Worm (Caenorhabditis elegans) whole organism, young adult: ENCODE results near the gene C09F5.3.

Source experiments
- B0035.1 ChIP-seq: sonication (generic microtip); optimal IDR thresholded peaks from 2 replicates; lab custom pipeline; 2016; ENCODE audit warnings: missing genetic modification characterization, mild to moderate bottlenecking, missing compliant biosample characterization, missing genotype, missing genetic modification reagents
- B0336.3 ChIP-seq: fragments of 200-800 bp; sonication (Bioruptor generic); IDR thresholded peaks from 2 replicates; pipeline ENCODE4 v1.3.6; 2022; ENCODE audit warnings: missing genetic modification characterization, missing compliant biosample characterization
- D2030.7 ChIP-seq: fragments of 200-800 bp; sonication (Bioruptor generic); IDR thresholded peaks from 2 replicates; pipeline ENCODE4 v1.3.6; 2022; ENCODE audit warnings: missing genetic modification reagents, missing genetic modification characterization, missing compliant biosample characterization
- F23B12.7 ChIP-seq: sonication (generic microtip); optimal IDR thresholded peaks from 2 replicates; lab custom pipeline; 2017; ENCODE audit warnings: missing genetic modification characterization, mild to moderate bottlenecking, missing compliant biosample characterization, antibody characterized with exemption, moderate library complexity; ENCODE audit not compliant: insufficient read depth
- F55B11.4 ChIP-seq: sonication (generic microtip); optimal IDR thresholded peaks from 2 replicates; lab custom pipeline; 2016; ENCODE audit warnings: missing compliant biosample characterization, missing genetic modification characterization, borderline replicate concordance; ENCODE audit not compliant: insufficient read depth
- K11D2.4 ChIP-seq: fragments of 200-800 bp; sonication (Bioruptor generic); IDR thresholded peaks from 2 replicates; pipeline ENCODE4 v1.3.6; 2022; ENCODE audit warnings: missing genetic modification reagents, missing genetic modification characterization, missing compliant biosample characterization
- T26A5.8 ChIP-seq: sonication (generic microtip); optimal IDR thresholded peaks from 2 replicates; lab custom pipeline; 2016; ENCODE audit warnings: missing genetic modification characterization, missing compliant biosample characterization
- Y53F4B.3 ChIP-seq: fragments of 200-800 bp; sonication (Bioruptor generic); IDR thresholded peaks from 2 replicates; pipeline ENCODE4 v1.3.6; 2022; ENCODE audit warnings: missing genetic modification reagents, missing genetic modification characterization, missing compliant biosample characterization
- Y56A3A.18 ChIP-seq: fragments of 200-800 bp; sonication (Bioruptor generic); IDR thresholded peaks from 2 replicates; pipeline ENCODE4 v1.3.6; 2022; ENCODE audit warnings: missing genetic modification reagents, missing genetic modification characterization, missing compliant biosample characterization
- aptf-2 ChIP-seq: fragments of 200-800 bp; sonication (Bioruptor generic); conservative IDR thresholded peaks from 2 replicates; pipeline ENCODE4 v1.3.6; 2022; ENCODE audit warnings: missing genetic modification reagents, missing genetic modification characterization, missing compliant biosample characterization
- attf-5 ChIP-seq: fragments of 200-800 bp; sonication (Bioruptor generic); optimal IDR thresholded peaks from 2 replicates; lab custom pipeline; 2018; ENCODE audit warnings: mild to moderate bottlenecking, missing genetic modification characterization, missing compliant biosample characterization
- ccch-3 ChIP-seq: fragments of 200-800 bp; sonication (Bioruptor generic); optimal IDR thresholded peaks from 2 replicates; lab custom pipeline; 2018; ENCODE audit warnings: mild to moderate bottlenecking, missing genetic modification characterization, missing compliant biosample characterization
- cebp-1 ChIP-seq, 2 experiments: fragments of 200-800 bp in 1 of 2; sonication (Bioruptor generic) in 1 of 2; sonication (generic microtip) in 1 of 2; IDR thresholded peaks in 1 of 2; optimal IDR thresholded peaks in 1 of 2; 2 replicates each; pipeline versions ENCODE4 v1.3.6 to Lab custom; 2017 to 2022; ENCODE audit warnings: missing compliant biosample characterization in 2 of 2, missing genetic modification characterization in 2 of 2, mild to moderate bottlenecking in 1 of 2, missing genetic modification reagents in 1 of 2, moderate library complexity in 1 of 2
- ceh-91 ChIP-seq: fragments of 200-800 bp; sonication (Bioruptor generic); IDR thresholded peaks from 2 replicates; pipeline ENCODE4 v1.3.6; 2022; ENCODE audit warnings: missing genetic modification reagents, missing genetic modification characterization, missing compliant biosample characterization
- chd-7 ChIP-seq: sonication (generic microtip); optimal IDR thresholded peaks from 2 replicates; lab custom pipeline; 2016; ENCODE audit warnings: mild to moderate bottlenecking, missing genetic modification characterization, moderate library complexity, missing compliant biosample characterization
- dox-1 ChIP-seq: fragments of 200-800 bp; sonication (Bioruptor generic); IDR thresholded peaks from 2 replicates; pipeline ENCODE4 v1.3.6; 2022; ENCODE audit warnings: missing genetic modification reagents, missing genetic modification characterization, missing compliant biosample characterization
- egrh-3 ChIP-seq: fragments of 200-800 bp; sonication (Bioruptor generic); IDR thresholded peaks from 2 replicates; pipeline ENCODE4 v1.3.6; 2022; ENCODE audit warnings: missing genetic modification reagents, missing genetic modification characterization, missing compliant biosample characterization
- fkh-3 ChIP-seq: sonication (generic microtip); optimal IDR thresholded peaks from 2 replicates; lab custom pipeline; 2016; ENCODE audit warnings: mild to moderate bottlenecking, missing genetic modification characterization, missing compliant biosample characterization
- hlh-12 ChIP-seq: sonication (generic microtip); optimal IDR thresholded peaks from 2 replicates; lab custom pipeline; 2016; ENCODE audit warnings: missing genetic modification characterization, missing compliant biosample characterization
- hrde-1 ChIP-seq: sonication (generic microtip); optimal IDR thresholded peaks from 2 replicates; lab custom pipeline; 2016; ENCODE audit warnings: missing genetic modification characterization, mild to moderate bottlenecking, missing compliant biosample characterization, moderate library complexity, missing genotype, missing genetic modification reagents, borderline replicate concordance
- lin-26 ChIP-seq: fragments of 200-800 bp; sonication (Bioruptor generic); IDR thresholded peaks from 2 replicates; pipeline ENCODE4 v1.3.6; 2022; ENCODE audit warnings: missing genetic modification reagents, missing genetic modification characterization, missing compliant biosample characterization
- lir-1 ChIP-seq: fragments of 200-800 bp; sonication (Bioruptor generic); conservative IDR thresholded peaks from 2 replicates; pipeline ENCODE4 v1.3.6; 2022; ENCODE audit warnings: missing genetic modification reagents, missing genetic modification characterization, missing compliant biosample characterization
- madf-10 ChIP-seq: sonication (generic microtip); optimal IDR thresholded peaks from 2 replicates; lab custom pipeline; 2016; ENCODE audit warnings: mild to moderate bottlenecking, missing genetic modification characterization, missing compliant biosample characterization
- madf-3 ChIP-seq: fragments of 200-800 bp; sonication (Bioruptor generic); IDR thresholded peaks from 2 replicates; pipeline ENCODE4 v1.3.6; 2022; ENCODE audit warnings: missing genetic modification reagents, missing genetic modification characterization, missing compliant biosample characterization
- madf-6 ChIP-seq: fragments of 200-800 bp; sonication (Bioruptor generic); IDR thresholded peaks from 2 replicates; pipeline ENCODE4 v1.3.6; 2022; ENCODE audit warnings: missing genetic modification reagents, missing genetic modification characterization, missing compliant biosample characterization
- mel-28 ChIP-seq: sonication (generic microtip); optimal IDR thresholded peaks from 2 replicates; lab custom pipeline; 2016; ENCODE audit warnings: borderline replicate concordance, mild to moderate bottlenecking, missing genetic modification characterization, missing compliant biosample characterization
- mxl-1 ChIP-seq: sonication (generic microtip); optimal IDR thresholded peaks from 2 replicates; lab custom pipeline; 2016; ENCODE audit warnings: missing genetic modification characterization, missing compliant biosample characterization
- nhr-120 ChIP-seq: fragments of 200-800 bp; sonication (Bioruptor generic); IDR thresholded peaks from 2 replicates; pipeline ENCODE4 v1.3.6; 2022; ENCODE audit warnings: missing genetic modification characterization, missing compliant biosample characterization
- nhr-80 ChIP-seq: sonication (generic microtip); optimal IDR thresholded peaks from 2 replicates; lab custom pipeline; 2016; ENCODE audit warnings: missing genetic modification characterization, missing compliant biosample characterization
- nhr-90 ChIP-seq: sonication (generic microtip); optimal IDR thresholded peaks from 2 replicates; lab custom pipeline; 2016; ENCODE audit warnings: missing genotype, mild to moderate bottlenecking, missing genetic modification characterization, missing compliant biosample characterization
- pbrm-1 ChIP-seq: fragments of 200-800 bp; sonication (Bioruptor generic); IDR thresholded peaks from 2 replicates; pipeline ENCODE4 v1.3.6; 2022; ENCODE audit warnings: missing genetic modification reagents, missing genetic modification characterization, missing compliant biosample characterization
- rcor-1 ChIP-seq: fragments of 200-800 bp; sonication (Bioruptor generic); IDR thresholded peaks from 2 replicates; pipeline ENCODE4 v1.3.6; 2022; ENCODE audit warnings: missing genetic modification reagents, missing genetic modification characterization, missing compliant biosample characterization
- snpc-4 ChIP-seq, 5 experiments: fragments of 150-350 bp in 1 of 5; sonication (generic microtip) in 4 of 5; optimal IDR thresholded peaks; 2 replicates each; lab custom pipeline; 2014 to 2018; ENCODE audit warnings: missing genetic modification characterization in 5 of 5, missing biosample characterization in 3 of 5, antibody characterized with exemption in 2 of 5, mild to moderate bottlenecking in 2 of 5, missing compliant biosample characterization in 2 of 5, missing genotype in 2 of 5, moderate library complexity in 2 of 5, missing genetic modification reagents in 1 of 5
- somi-1 ChIP-seq: fragments of 200-800 bp; sonication (Bioruptor generic); optimal IDR thresholded peaks from 2 replicates; lab custom pipeline; 2018; ENCODE audit warnings: mild to moderate bottlenecking, missing genetic modification characterization, missing compliant biosample characterization
- tbx-9 ChIP-seq: sonication (generic microtip); optimal IDR thresholded peaks from 2 replicates; lab custom pipeline; 2016; ENCODE audit warnings: borderline replicate concordance, missing genetic modification characterization, inconsistent platforms, missing compliant biosample characterization
- ztf-22 ChIP-seq: fragments of 200-800 bp; sonication (Bioruptor generic); optimal IDR thresholded peaks from 2 replicates; lab custom pipeline; 2018; ENCODE audit warnings: mild to moderate bottlenecking, missing genetic modification characterization, moderate library complexity, missing compliant biosample characterization
- ztf-25 ChIP-seq: fragments of 200-800 bp; sonication (Bioruptor generic); IDR thresholded peaks from 2 replicates; pipeline ENCODE4 v1.3.6; 2022; ENCODE audit warnings: missing genetic modification reagents, missing genetic modification characterization, missing compliant biosample characterization
- ztf-26 ChIP-seq: sonication (generic microtip); optimal IDR thresholded peaks from 2 replicates; lab custom pipeline; 2017; ENCODE audit warnings: missing genetic modification characterization, missing compliant biosample characterization
- ztf-6 ChIP-seq: fragments of 200-800 bp; sonication (Bioruptor generic); IDR thresholded peaks from 2 replicates; pipeline ENCODE4 v1.3.6; 2022; ENCODE audit warnings: missing genetic modification reagents, missing genetic modification characterization, missing compliant biosample characterization

C09F5.3 gene

DNA sequence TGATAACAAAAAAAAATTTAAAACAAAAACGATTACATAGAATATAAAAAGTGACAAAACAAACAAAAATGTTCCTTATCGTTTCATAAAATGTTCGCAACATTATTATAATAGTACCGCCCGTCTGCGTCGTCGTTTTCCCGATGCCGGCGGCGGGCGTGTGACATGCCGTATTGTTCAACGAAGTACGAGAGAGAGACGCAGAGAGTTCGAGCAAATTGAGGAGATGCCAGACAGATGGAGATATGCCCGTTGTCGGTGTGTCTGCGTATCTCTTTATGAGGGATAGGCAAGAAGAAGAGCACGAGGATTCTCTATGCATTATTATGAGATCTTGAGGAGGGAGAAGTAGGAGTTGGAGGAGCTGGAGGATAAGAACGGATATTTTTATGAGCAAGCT, 41.3 kb downstream of the C09F5.3 start (continued):
- TF ChIP-seq nhr-90 (peak; percentile 56), ztf-26 (tag; lab: Kevin White, UChicago) (no peak), T26A5.8 (tag; lab: Kevin White, UChicago) (no peak), rcor-1 (GFP tag; lab: Robert Waterston, UW) (peak; percentile 78), nhr-120 (no peak), ceh-91 (GFP tag; lab: Robert Waterston, UW) (no peak), B0336.3 (GFP tag; lab: Robert Waterston, UW) (peak; percentile 80), hrde-1 (no peak), Y53F4B.3 (GFP tag; lab: Robert Waterston, UW) (no peak), snpc-4 (GFP tag; optimal IDR thresholded peaks at IDR 0.05; lab: Kevin White, UChicago) (no peak), snpc-4 (tag; optimal IDR thresholded peaks at IDR 0.05; lab: Kevin White, UChicago) (peak; percentile 56 to 78 (median 67)), tbx-9 (tag; lab: Kevin White, UChicago) (no peak), pbrm-1 (peak; percentile 67), madf-10 (tag; lab: Kevin White, UChicago) (peak; percentile 88), F23B12.7 (tag; lab: Kevin White, UChicago) (peak; percentile 9), K11D2.4 (GFP tag; lab: Robert Waterston, UW) (peak; percentile 77; the same call in 1 of the 2 replicates), F55B11.4 (tag; lab: Kevin White, UChicago) (no peak), ccch-3 (GFP tag; lab: Kevin White, UChicago) (no peak), ztf-25 (GFP tag; lab: Robert Waterston, UW) (no peak), chd-7 (tag; lab: Kevin White, UChicago) (peak; percentile 73), madf-6 (GFP tag; lab: Robert Waterston, UW) (no peak), egrh-3 (GFP tag; lab: Robert Waterston, UW) (no peak), somi-1 (peak; percentile 79), ztf-6 (GFP tag; lab: Robert Waterston, UW) (0 out of 2 replicates have a peak, but pooled peaks have one; percentile 60), hlh-12 (tag; lab: Kevin White, UChicago) (no peak), aptf-2 (no peak), ztf-22 (GFP tag; lab: Kevin White, UChicago) (peak; percentile 82), D2030.7 (GFP tag; lab: Robert Waterston, UW) (no peak), madf-3 (GFP tag; lab: Robert Waterston, UW) (no peak), dox-1 (peak; percentile 86), Y56A3A.18 (GFP tag; lab: Robert Waterston, UW) (no peak), lin-26 (GFP tag; lab: Robert Waterston, UW) (peak; percentile 59; the same call in 1 of the 2 replicates), mxl-1 (tag; lab: Kevin White, UChicago) (no peak), fkh-3 (no peak), mel-28 (tag; lab: Kevin White, UChicago) (no peak)

DNA sequence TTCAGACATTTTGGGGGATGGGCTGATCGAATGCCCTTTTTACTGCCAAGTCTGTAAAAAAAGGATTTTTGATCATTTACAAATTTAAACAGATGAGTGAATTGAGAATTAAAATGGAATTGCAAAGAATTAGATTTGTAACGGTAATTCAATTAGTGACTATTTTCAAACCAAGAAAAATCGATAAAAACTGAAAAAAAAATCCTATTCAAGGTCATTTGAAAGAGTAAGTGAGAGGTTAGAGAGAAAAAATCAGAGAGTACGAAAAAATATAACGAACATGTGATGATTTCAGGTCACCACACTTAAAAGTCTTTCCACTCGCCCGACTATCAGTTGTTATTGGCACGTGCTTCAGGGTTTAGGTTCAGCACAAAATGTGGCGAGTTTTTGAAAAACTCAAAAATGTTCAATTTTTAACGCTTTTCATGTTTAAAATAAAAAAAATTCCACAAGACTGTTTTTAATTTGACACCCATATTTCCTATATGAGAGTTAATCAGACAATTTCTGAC, 44.8 kb downstream of the C09F5.3 start, which contains the start of gene T19C3.4:
Gene T19C3.4 (minus strand): TSS at position 51 of the 515 bp plus-strand sequence.
- TF ChIP-seq attf-5 (GFP tag; lab: Kevin White, UChicago) (peak; percentile 44), cebp-1 (GFP tag; IDR thresholded peaks at IDR 0.05; lab: Robert Waterston, UW) (no peak), cebp-1 (tag; optimal IDR thresholded peaks at IDR 0.05; lab: Kevin White, UChicago) (peak; percentile 47), nhr-80 (tag; lab: Kevin White, UChicago) (peak; percentile 62), lir-1 (GFP tag; lab: Robert Waterston, UW) (no peak), B0035.1 (tag; lab: Kevin White, UChicago) (no peak)
